Fruit fly (Drosophila melanogaster) whole organism, embryonic: ENCODE results near the gene CG32713.

Experiments used
- BEAF-32 ChIP-seq: fragments of 200-800 bp; sonication (Bioruptor generic); optimal IDR thresholded peaks from 3 replicates; lab custom pipeline; 2017; ENCODE audit warnings: missing biosample characterization, missing genetic modification characterization, mild to moderate bottlenecking, moderate library complexity, missing genetic modification reagents
- Bgb ChIP-seq: fragments of 200-800 bp; sonication (Bioruptor generic); IDR thresholded peaks from 2 replicates; pipeline ENCODE4 v1.3.6; 2022; ENCODE audit warnings: missing biosample characterization, missing genetic modification characterization; ENCODE audit not compliant: partially characterized antibody
- CG10267 ChIP-seq: fragments of 200-800 bp; sonication (Bioruptor generic); optimal IDR thresholded peaks from 2 replicates; lab custom pipeline; 2018; ENCODE audit warnings: missing biosample characterization, mild to moderate bottlenecking, missing genetic modification characterization, moderate library complexity
- CG10959 ChIP-seq: fragments of 200-800 bp; sonication (Bioruptor generic); IDR thresholded peaks from 2 replicates; pipeline ENCODE4 v1.3.6; 2022; ENCODE audit warnings: missing biosample characterization, missing genetic modification characterization
- CG12659 ChIP-seq: fragments of 200-800 bp; sonication (Bioruptor generic); optimal IDR thresholded peaks from 3 replicates; lab custom pipeline; 2017; ENCODE audit warnings: mild to moderate bottlenecking, missing biosample characterization, missing genetic modification reagents, missing genetic modification characterization
- CG13287 ChIP-seq: fragments of 200-800 bp; sonication (Bioruptor generic); IDR thresholded peaks from 2 replicates; pipeline ENCODE4 v1.3.6; 2022; ENCODE audit warnings: missing biosample characterization, missing genetic modification characterization; ENCODE audit not compliant: partially characterized antibody
- CG13775 ChIP-seq: fragments of 200-800 bp; sonication (Bioruptor generic); optimal IDR thresholded peaks from 3 replicates; lab custom pipeline; 2017; ENCODE audit warnings: missing biosample characterization, mild to moderate bottlenecking, missing genetic modification characterization
- CG14710 ChIP-seq: fragments of 200-800 bp; sonication (Bioruptor generic); optimal IDR thresholded peaks from 3 replicates; lab custom pipeline; 2019; ENCODE audit warnings: missing biosample characterization, mild to moderate bottlenecking, missing genetic modification characterization, moderate library complexity
- CG15514 ChIP-seq: fragments of 200-800 bp; sonication (Bioruptor generic); optimal IDR thresholded peaks from 3 replicates; lab custom pipeline; 2017; ENCODE audit warnings: missing biosample characterization, missing genetic modification characterization, mild to moderate bottlenecking, moderate library complexity, missing genetic modification reagents
- CG1603 ChIP-seq: fragments of 200-800 bp; sonication (Bioruptor generic); optimal IDR thresholded peaks from 2 replicates; lab custom pipeline; 2019; ENCODE audit warnings: missing biosample characterization, mild to moderate bottlenecking, missing genetic modification characterization, moderate library complexity
- CG16813 ChIP-seq: fragments of 200-800 bp; sonication (Bioruptor generic); IDR thresholded peaks from 3 replicates; pipeline ENCODE4 v1.3.6; 2022; ENCODE audit warnings: missing biosample characterization, missing genetic modification characterization; ENCODE audit not compliant: partially characterized antibody
- CG17829 ChIP-seq: fragments of 200-800 bp; optimal IDR thresholded peaks from 2 replicates; lab custom pipeline; 2019; ENCODE audit warnings: missing biosample characterization, mild to moderate bottlenecking, missing genetic modification characterization, moderate library complexity
- CG2116 ChIP-seq: fragments of 200-800 bp; sonication (Bioruptor generic); optimal IDR thresholded peaks from 3 replicates; lab custom pipeline; 2018; ENCODE audit warnings: missing biosample characterization, mild to moderate bottlenecking, missing genetic modification characterization
- CG2120 ChIP-seq: fragments of 200-800 bp; sonication (Bioruptor generic); optimal IDR thresholded peaks from 3 replicates; lab custom pipeline; 2016; ENCODE audit warnings: missing biosample characterization, missing genetic modification characterization
- CG30403 ChIP-seq: fragments of 200-800 bp; sonication (Bioruptor generic); optimal IDR thresholded peaks from 3 replicates; lab custom pipeline; 2016; ENCODE audit warnings: missing biosample characterization, missing genetic modification characterization
- CG30431 ChIP-seq: fragments of 200-800 bp; sonication (Bioruptor generic); optimal IDR thresholded peaks from 2 replicates; lab custom pipeline; 2017; ENCODE audit warnings: missing biosample characterization, missing genetic modification characterization
- CG3281 ChIP-seq: fragments of 200-800 bp; sonication (Bioruptor generic); optimal IDR thresholded peaks from 3 replicates; lab custom pipeline; 2017; ENCODE audit warnings: missing biosample characterization, mild to moderate bottlenecking, missing genetic modification characterization
- CG4617 ChIP-seq: fragments of 200-800 bp; sonication (Bioruptor generic); optimal IDR thresholded peaks from 3 replicates; lab custom pipeline; 2016; ENCODE audit warnings: missing biosample characterization, missing genetic modification characterization, borderline replicate concordance
- CG7928 ChIP-seq: fragments of 200-800 bp; sonication (Bioruptor generic); optimal IDR thresholded peaks from 2 replicates; lab custom pipeline; 2017; ENCODE audit warnings: missing biosample characterization, mild to moderate bottlenecking, missing genetic modification characterization
- CG8089 ChIP-seq: fragments of 200-800 bp; sonication (Bioruptor generic); optimal IDR thresholded peaks from 3 replicates; lab custom pipeline; 2016; ENCODE audit warnings: missing biosample characterization, missing genetic modification characterization
- CG8290 ChIP-seq, 3 experiments: fragments of 200-800 bp; sonication (Bioruptor generic); optimal IDR thresholded peaks; 2 replicates each; lab custom pipeline; 2016 to 2019; ENCODE audit warnings: missing biosample characterization in 3 of 3, missing genetic modification characterization in 3 of 3, mild to moderate bottlenecking in 2 of 3, moderate library complexity in 1 of 3
- CG9797 ChIP-seq: fragments of 200-800 bp; sonication (Bioruptor generic); optimal IDR thresholded peaks from 3 replicates; lab custom pipeline; 2018; ENCODE audit warnings: missing biosample characterization, mild to moderate bottlenecking, missing genetic modification characterization
- Dref ChIP-seq: fragments of 200-800 bp; sonication (Bioruptor generic); IDR thresholded peaks from 2 replicates; pipeline ENCODE4 v1.3.6; 2022; ENCODE audit warnings: missing biosample characterization, missing genetic modification characterization
- MBD-R2 ChIP-seq: fragments of 200-800 bp; sonication (Bioruptor generic); IDR thresholded peaks from 2 replicates; pipeline ENCODE4 v1.3.6; 2022; ENCODE audit warnings: missing biosample characterization, missing genetic modification characterization
- MESR4 ChIP-seq: fragments of 200-800 bp; sonication (Bioruptor generic); optimal IDR thresholded peaks from 2 replicates; lab custom pipeline; 2018; ENCODE audit warnings: missing biosample characterization, mild to moderate bottlenecking, missing genetic modification characterization, moderate library complexity
- MTF-1 ChIP-seq: fragments of 200-800 bp; sonication (Bioruptor generic); optimal IDR thresholded peaks from 2 replicates; lab custom pipeline; 2018; ENCODE audit warnings: missing biosample characterization, mild to moderate bottlenecking, missing genetic modification characterization, borderline replicate concordance
- Med ChIP-seq: fragments of 200-800 bp; sonication (Bioruptor generic); peaks from one replicate; lab custom pipeline; 2016; ENCODE audit warnings: missing biosample characterization, missing genetic modification characterization, mild to moderate bottlenecking, inconsistent platforms, moderate library complexity
- Myb ChIP-seq: fragments of 200-800 bp; sonication (Bioruptor generic); optimal IDR thresholded peaks from 2 replicates; lab custom pipeline; 2016; ENCODE audit warnings: missing biosample characterization, missing genetic modification characterization
- Pdp1 ChIP-seq, 2 experiments: fragments of 200-800 bp; sonication (Bioruptor generic); optimal IDR thresholded peaks; 3 replicates each; lab custom pipeline; 2016; ENCODE audit warnings: missing biosample characterization in 2 of 2, missing genetic modification characterization in 2 of 2, mild to moderate bottlenecking in 1 of 2, moderate library complexity in 1 of 2
- Rfx ChIP-seq: fragments of 200-800 bp; sonication (Bioruptor generic); IDR thresholded peaks from 2 replicates; pipeline ENCODE4 v1.3.6; 2022; ENCODE audit warnings: missing biosample characterization, missing genetic modification characterization
- Six4 ChIP-seq: fragments of 200-800 bp; sonication (Bioruptor generic); optimal IDR thresholded peaks from 2 replicates; lab custom pipeline; 2016; ENCODE audit warnings: missing biosample characterization, missing genetic modification characterization
- Sry-δ ChIP-seq: fragments of 200-800 bp; sonication (Bioruptor generic); optimal IDR thresholded peaks from 2 replicates; lab custom pipeline; 2016; ENCODE audit warnings: missing biosample characterization, missing genetic modification characterization
- Xbp1 ChIP-seq: fragments of 200-800 bp; sonication (Bioruptor generic); optimal IDR thresholded peaks from 3 replicates; lab custom pipeline; 2016; ENCODE audit warnings: missing biosample characterization, mild to moderate bottlenecking, missing genetic modification characterization
- amos ChIP-seq: fragments of 200-800 bp; sonication (Bioruptor generic); IDR thresholded peaks from 2 replicates; pipeline ENCODE4 v1.3.6; 2022; ENCODE audit warnings: missing biosample characterization, missing genetic modification characterization; ENCODE audit not compliant: partially characterized antibody
- bowl ChIP-seq: fragments of 200-800 bp; sonication (Bioruptor generic); IDR thresholded peaks from 2 replicates; pipeline ENCODE4 v1.3.6; 2022; ENCODE audit warnings: missing biosample characterization, missing genetic modification characterization
- dpn ChIP-seq, 2 experiments: fragments of 200-800 bp; sonication (Bioruptor generic); optimal IDR thresholded peaks; 3 replicates each; lab custom pipeline; 2016; ENCODE audit warnings: missing biosample characterization in 2 of 2, missing genetic modification characterization in 2 of 2
- fd96Cb ChIP-seq: fragments of 200-800 bp; sonication (Bioruptor generic); optimal IDR thresholded peaks from 2 replicates; lab custom pipeline; 2018; ENCODE audit warnings: missing biosample characterization, mild to moderate bottlenecking, missing genetic modification characterization, moderate library complexity
- her ChIP-seq: fragments of 200-800 bp; sonication (Bioruptor generic); optimal IDR thresholded peaks from 2 replicates; lab custom pipeline; 2016; ENCODE audit warnings: missing biosample characterization, missing genetic modification characterization
- pan ChIP-seq, 4 experiments: fragments of >200 bp in 3 of 4; fragments of 200-800 bp in 1 of 4; sonication (Bioruptor generic) in 1 of 4; optimal IDR thresholded peaks in 3 of 4; IDR thresholded peaks in 1 of 4; 2 replicates each; pipeline versions ENCODE4 v1.3.6 to Lab custom; 2017 to 2022; ENCODE audit warnings: missing biosample characterization in 2 of 4, missing genetic modification characterization in 2 of 4, mixed read lengths in 1 of 4
- prd ChIP-seq, 3 experiments: fragments of >200 bp in 2 of 3; fragments of 200-800 bp in 1 of 3; sonication (Bioruptor generic) in 1 of 3; optimal IDR thresholded peaks in 2 of 3; IDR thresholded peaks in 1 of 3; 2 replicates in 2 of 3; 3 replicates in 1 of 3; pipeline versions ENCODE4 v1.3.6 to Lab custom; 2017 to 2022; ENCODE audit warnings: missing biosample characterization in 1 of 3, missing genetic modification characterization in 1 of 3
- sens ChIP-seq: fragments of 200-800 bp; sonication (Bioruptor generic); peaks from one replicate; lab custom pipeline; 2016; ENCODE audit warnings: missing biosample characterization, missing genetic modification characterization
- tio ChIP-seq: fragments of 200-800 bp; sonication (Bioruptor generic); optimal IDR thresholded peaks from 2 replicates; lab custom pipeline; 2017; ENCODE audit warnings: missing biosample characterization, missing genetic modification characterization, inconsistent platforms
- trem ChIP-seq: fragments of 200-800 bp; optimal IDR thresholded peaks from 3 replicates; lab custom pipeline; 2019; ENCODE audit warnings: missing biosample characterization, mild to moderate bottlenecking, missing genetic modification characterization, moderate library complexity
- vfl ChIP-seq: fragments of 200-800 bp; sonication (Bioruptor generic); optimal IDR thresholded peaks from 2 replicates; lab custom pipeline; 2016; ENCODE audit warnings: missing biosample characterization, missing genetic modification characterization

Gene CG32713

dm6 chrX:8408971-8409455 lies 48.4 kb downstream of the CG32713 start, which contains the start of gene Trf2 (continued):
- TF ChIP-seq CG10959 (GFP tag; lab: Robert Waterston, UW): no peak
- no peak for TF ChIP-seq tio (GFP tag; lab: Kevin White, UChicago)
- no peak for TF ChIP-seq CG30431 (GFP tag; lab: Kevin White, UChicago)
- TF ChIP-seq, all 482 proteins: peak for 99

dm6 chrX:8407124-8407775 lies 50.2 kb downstream of the CG32713 start, which contains the start of gene PIG-T:
Gene PIG-T (minus strand): TSS chrX:8407263.
- peak in 1 of 2 experiments; percentile 30 for TF ChIP-seq dpn (GFP tag; optimal IDR thresholded peaks at IDR 0.05; lab: Kevin White, UChicago)
- peak; percentile 22 for TF ChIP-seq her (GFP tag; lab: Kevin White, UChicago)
- no peak for TF ChIP-seq CG13775 (GFP tag; lab: Kevin White, UChicago)
- TF ChIP-seq CG17829 (tag; lab: Kevin White, UChicago): peak; percentile 24
- peak; percentile 32; the same call in 1 of the 2 replicates for TF ChIP-seq amos (GFP tag; lab: Robert Waterston, UW)
- TF ChIP-seq CG9797 (GFP tag; lab: Kevin White, UChicago): peak; percentile 19
- peak; percentile 14 for TF ChIP-seq CG30403 (GFP tag; lab: Kevin White, UChicago)
- peak; percentile 51 for TF ChIP-seq MBD-R2 (GFP tag; lab: Robert Waterston, UW)
- TF ChIP-seq Rfx: peak; percentile 17; the same call in 1 of the 2 replicates
- no peak for TF ChIP-seq CG3281 (GFP tag; lab: Kevin White, UChicago)
- TF ChIP-seq Sry-δ: peak; percentile 78
- TF ChIP-seq CG12659 (GFP tag; lab: Kevin White, UChicago): peak; percentile 14
- TF ChIP-seq CG16813 (GFP tag; lab: Robert Waterston, UW): no peak
- no peak for TF ChIP-seq CG8290 (GFP tag; optimal IDR thresholded peaks at IDR 0.05; lab: Kevin White, UChicago)
- peak in 1 of 2 experiments; percentile 43 for TF ChIP-seq CG8290 (tag; optimal IDR thresholded peaks at IDR 0.05; lab: Kevin White, UChicago)
- peak; percentile 3 for TF ChIP-seq Xbp1 (GFP tag; lab: Kevin White, UChicago)
- TF ChIP-seq fd96Cb (tag; lab: Kevin White, UChicago): no peak
- TF ChIP-seq CG7928 (GFP tag; lab: Kevin White, UChicago): peak; percentile 87
- TF ChIP-seq CG2120 (GFP tag; lab: Kevin White, UChicago): peak; percentile 43
- TF ChIP-seq MTF-1 (GFP tag; lab: Kevin White, UChicago): no peak
- peak; percentile 71 for TF ChIP-seq CG4617 (GFP tag; lab: Kevin White, UChicago)
- TF ChIP-seq Pdp1 (GFP tag; optimal IDR thresholded peaks at IDR 0.05; lab: Kevin White, UChicago): peak in 1 of 2 experiments; percentile 66
- peak; percentile 86 for TF ChIP-seq CG15514 (GFP tag; lab: Kevin White, UChicago)
- TF ChIP-seq Dref (GFP tag; lab: Robert Waterston, UW): peak; percentile 83
- TF ChIP-seq sens: peak; percentile 34
- TF ChIP-seq bowl (GFP tag; lab: Robert Waterston, UW): no peak
- TF ChIP-seq MESR4: peak; percentile 50
- peak; percentile 44; the same call in 1 of the 2 replicates for TF ChIP-seq CG13287 (GFP tag; lab: Robert Waterston, UW)
- TF ChIP-seq Bgb (GFP tag; lab: Robert Waterston, UW): peak; percentile 48; the same call in 1 of the 2 replicates
- peak; percentile 96 for TF ChIP-seq Myb (GFP tag; lab: Kevin White, UChicago)
- no peak for TF ChIP-seq Six4 (GFP tag; lab: Kevin White, UChicago)
- no peak for TF ChIP-seq CG8089 (GFP tag; lab: Kevin White, UChicago)
- TF ChIP-seq CG10267 (tag; lab: Kevin White, UChicago): peak; percentile 93
- peak; percentile 36 for TF ChIP-seq vfl (GFP tag; lab: Kevin White, UChicago)
- peak; percentile 49 for TF ChIP-seq BEAF-32 (GFP tag; lab: Kevin White, UChicago)
- TF ChIP-seq CG1603: peak; percentile 67
- no peak for TF ChIP-seq prd (optimal IDR thresholded peaks at IDR 0.05; lab: Kevin White, UChicago)
- peak; percentile 27; the same call in 1 of the 3 replicates for TF ChIP-seq prd (GFP tag; IDR thresholded peaks at IDR 0.05; lab: Robert Waterston, UW)
- TF ChIP-seq pan (optimal IDR thresholded peaks at IDR 0.05; lab: Kevin White, UChicago): no peak
- no peak for TF ChIP-seq pan (GFP tag; optimal IDR thresholded peaks at IDR 0.05 in 1 of 2, IDR thresholded peaks at IDR 0.05 in 1 of 2)
- peak; percentile 81 for TF ChIP-seq CG2116
- TF ChIP-seq Med (GFP tag; lab: Kevin White, UChicago): peak; percentile 77
- peak; percentile 37 for TF ChIP-seq trem (tag; lab: Kevin White, UChicago)
- TF ChIP-seq CG14710 (tag; lab: Kevin White, UChicago): peak; percentile 9
